Fruit fly (Drosophila melanogaster): ENCODE data around the gene CG7304.

Gene CG7304

DNA sequence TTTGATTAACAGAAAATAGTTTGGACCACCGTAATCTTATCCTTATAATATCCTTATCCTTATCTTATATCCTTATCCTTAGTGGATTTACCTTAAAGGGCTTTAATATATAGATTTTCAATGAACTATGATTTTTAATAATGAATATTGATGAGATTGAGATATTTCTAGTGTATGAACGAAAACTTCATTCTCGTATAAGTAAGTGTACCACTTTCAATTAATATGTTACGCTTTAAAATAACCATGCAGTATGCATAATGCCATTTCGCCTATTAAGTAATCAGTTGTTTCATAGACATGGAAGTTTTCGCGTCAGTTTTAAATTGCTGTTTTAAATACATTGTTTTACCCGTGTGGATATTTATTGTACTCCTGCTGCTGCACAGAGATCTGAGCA is at the start of gene CG7304:
Gene CG7304 (plus strand): TSS at position 301 of the 400 bp plus-strand sequence.
- TF ChIP-seq psq (optimal IDR thresholded peaks at IDR 0.05) (no peak), Sin3A (optimal IDR thresholded peaks at IDR 0.05) (no peak), Myc (optimal IDR thresholded peaks at IDR 0.05) (no peak), insv (optimal IDR thresholded peaks at IDR 0.05) (no peak), ttk (optimal IDR thresholded peaks at IDR 0.05) (no peak), h (optimal IDR thresholded peaks at IDR 0.05) (no peak)

DNA sequence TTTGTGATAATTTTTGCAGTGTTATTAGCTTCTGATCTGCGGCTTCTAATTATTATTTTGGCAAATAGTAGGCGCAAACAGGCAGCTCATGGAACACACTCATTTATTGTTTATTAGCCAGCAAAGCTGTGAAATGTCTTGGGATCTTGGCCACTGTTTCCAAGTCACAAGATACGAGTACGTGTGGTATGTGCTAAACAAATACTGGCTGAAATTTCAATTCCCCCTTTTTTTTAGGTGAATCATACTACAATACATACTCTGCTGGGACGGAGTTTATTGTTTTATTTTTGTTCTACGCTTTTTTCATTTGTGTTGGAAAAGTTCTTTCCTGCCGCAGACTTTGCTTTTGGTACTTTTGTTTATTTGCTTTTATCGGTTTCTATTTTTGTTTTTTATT is 48.5 kb upstream of the CG7304 start:
- TF ChIP-seq Sin3A (optimal IDR thresholded peaks at IDR 0.05) (no peak), psq (optimal IDR thresholded peaks at IDR 0.05) (no peak), ttk (optimal IDR thresholded peaks at IDR 0.05) (no peak), Myc (optimal IDR thresholded peaks at IDR 0.05) (no peak), insv (optimal IDR thresholded peaks at IDR 0.05) (no peak), h (optimal IDR thresholded peaks at IDR 0.05) (no peak)

DNA sequence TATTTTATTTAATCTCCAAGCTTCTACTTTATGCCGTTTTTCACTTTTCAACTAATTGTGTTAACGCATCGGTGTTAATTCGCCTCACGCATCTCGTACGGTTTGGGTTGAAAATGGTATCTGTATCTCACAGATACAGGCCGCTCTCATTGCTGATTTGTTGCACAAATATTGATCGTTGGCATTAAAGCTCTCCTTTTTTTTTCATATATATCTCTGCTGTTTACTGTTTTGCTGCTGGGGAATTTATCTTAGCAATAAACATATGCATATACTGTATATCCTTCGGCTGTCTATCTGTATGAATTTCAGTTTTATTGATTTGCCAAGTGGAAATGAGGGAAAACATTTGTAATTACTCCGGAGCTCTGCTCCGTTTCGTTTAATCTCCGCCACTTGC is 46.9 kb upstream of the CG7304 start:
- no peak for TF ChIP-seq Myc (optimal IDR thresholded peaks at IDR 0.05)
- no peak for TF ChIP-seq h (optimal IDR thresholded peaks at IDR 0.05)
- TF ChIP-seq insv (optimal IDR thresholded peaks at IDR 0.05) = no peak
- no peak for TF ChIP-seq psq (optimal IDR thresholded peaks at IDR 0.05)
- no peak for TF ChIP-seq Sin3A (optimal IDR thresholded peaks at IDR 0.05)
- no peak for TF ChIP-seq ttk (optimal IDR thresholded peaks at IDR 0.05)

DNA sequence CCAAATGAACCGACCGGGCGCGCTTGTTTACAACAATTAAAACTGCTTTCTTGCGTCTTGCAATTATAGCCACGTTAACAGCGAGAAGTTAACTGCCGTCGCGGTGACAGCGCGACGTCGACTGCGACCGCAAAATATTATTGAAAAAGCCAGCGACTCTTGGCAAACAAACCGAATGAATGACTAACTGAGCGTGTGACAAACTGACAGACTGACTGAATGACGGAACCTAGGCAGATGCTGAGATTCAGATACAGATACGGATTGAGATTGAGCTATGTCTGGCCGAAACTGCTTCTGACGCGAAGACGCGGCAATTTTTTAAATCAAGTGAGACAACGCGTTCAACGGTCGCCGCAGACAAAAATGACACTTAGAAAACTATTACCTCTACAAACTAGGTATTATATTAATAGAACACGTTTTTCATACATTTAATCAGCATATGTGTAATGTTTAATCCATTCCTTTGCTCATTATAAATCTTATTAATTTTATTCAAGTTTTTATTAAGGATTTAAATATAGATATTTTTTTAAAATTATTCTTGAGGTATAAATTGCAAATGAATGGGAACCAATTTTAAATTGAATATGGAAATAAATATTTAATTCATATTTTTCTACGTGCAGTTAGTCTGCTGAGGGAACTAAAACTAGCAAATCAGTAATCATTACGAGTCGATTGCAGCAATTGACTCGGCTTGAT is 45.0 kb upstream of the CG7304 start:
- TF ChIP-seq insv (optimal IDR thresholded peaks at IDR 0.05) = no peak
- TF ChIP-seq Myc (optimal IDR thresholded peaks at IDR 0.05) = no peak
- no peak for TF ChIP-seq psq (optimal IDR thresholded peaks at IDR 0.05)
- TF ChIP-seq Sin3A (optimal IDR thresholded peaks at IDR 0.05) = no peak
- TF ChIP-seq h (optimal IDR thresholded peaks at IDR 0.05) = no peak

DNA sequence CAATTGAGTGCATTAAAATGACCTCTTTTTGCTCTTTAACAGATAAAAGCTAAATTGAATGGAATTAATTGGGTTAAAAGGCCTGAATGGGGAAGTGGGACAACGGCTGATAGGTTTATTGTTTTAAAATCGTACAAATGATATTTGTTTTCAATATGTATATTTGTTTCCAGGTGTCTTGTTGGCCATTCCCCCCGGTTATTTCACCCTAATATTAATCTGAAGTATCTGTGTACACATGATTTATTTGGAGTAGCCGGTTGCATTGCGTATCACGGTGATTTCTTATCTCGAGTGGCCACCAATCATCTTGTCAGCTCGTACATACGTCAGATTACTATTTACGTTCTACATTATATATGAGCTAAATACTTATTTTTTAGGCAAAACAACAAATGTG is 43.2 kb upstream of the CG7304 start:
- no peak for TF ChIP-seq insv (optimal IDR thresholded peaks at IDR 0.05)
- no peak for TF ChIP-seq h (optimal IDR thresholded peaks at IDR 0.05)
- TF ChIP-seq Sin3A (optimal IDR thresholded peaks at IDR 0.05) = no peak
- TF ChIP-seq Myc (optimal IDR thresholded peaks at IDR 0.05) = no peak
- TF ChIP-seq ttk (optimal IDR thresholded peaks at IDR 0.05) = no peak
- no peak for TF ChIP-seq psq (optimal IDR thresholded peaks at IDR 0.05)

DNA sequence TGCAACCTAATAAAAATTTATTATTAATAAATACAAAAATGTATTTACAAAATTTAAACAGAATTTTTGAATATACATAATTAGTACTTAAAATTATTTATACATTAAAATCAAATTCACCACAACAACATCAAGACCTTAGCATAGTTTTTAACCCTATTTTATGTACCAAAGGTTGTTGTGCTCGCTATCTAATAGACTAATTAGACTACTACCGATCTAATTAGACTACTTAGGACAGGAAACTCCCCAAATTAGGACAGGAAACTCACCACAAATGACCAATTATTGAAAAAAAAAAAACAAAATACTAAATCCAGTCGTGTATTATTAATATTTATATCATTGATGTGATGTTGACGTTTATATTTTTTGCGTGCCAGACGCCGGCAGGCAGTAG is 42.5 kb upstream of the CG7304 start:
- TF ChIP-seq insv (optimal IDR thresholded peaks at IDR 0.05) (no peak), psq (optimal IDR thresholded peaks at IDR 0.05) (no peak)

DNA sequence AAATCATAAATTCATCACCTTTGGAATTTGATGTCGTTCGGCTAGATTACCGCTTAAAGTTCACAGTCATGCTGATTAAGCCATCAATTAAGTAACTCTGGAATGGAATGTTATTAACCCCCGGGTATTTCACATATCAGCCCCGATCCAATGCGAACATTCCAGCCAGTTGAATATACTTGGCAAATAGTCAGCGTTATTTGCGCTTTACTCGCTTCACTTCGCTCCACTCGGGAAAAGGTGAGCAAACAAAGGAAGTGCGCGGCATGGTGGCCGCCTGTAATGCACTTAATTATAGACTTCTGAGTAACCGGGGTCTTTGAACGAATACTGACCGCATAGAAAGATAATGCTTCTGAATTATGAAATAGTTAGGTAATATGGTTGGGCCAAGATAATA is 41.9 kb upstream of the CG7304 start:
- TF ChIP-seq Myc (optimal IDR thresholded peaks at IDR 0.05) (no peak), ttk (optimal IDR thresholded peaks at IDR 0.05) (no peak), Sin3A (optimal IDR thresholded peaks at IDR 0.05) (no peak), h (optimal IDR thresholded peaks at IDR 0.05) (no peak), psq (optimal IDR thresholded peaks at IDR 0.05) (no peak), insv (optimal IDR thresholded peaks at IDR 0.05) (no peak)

DNA sequence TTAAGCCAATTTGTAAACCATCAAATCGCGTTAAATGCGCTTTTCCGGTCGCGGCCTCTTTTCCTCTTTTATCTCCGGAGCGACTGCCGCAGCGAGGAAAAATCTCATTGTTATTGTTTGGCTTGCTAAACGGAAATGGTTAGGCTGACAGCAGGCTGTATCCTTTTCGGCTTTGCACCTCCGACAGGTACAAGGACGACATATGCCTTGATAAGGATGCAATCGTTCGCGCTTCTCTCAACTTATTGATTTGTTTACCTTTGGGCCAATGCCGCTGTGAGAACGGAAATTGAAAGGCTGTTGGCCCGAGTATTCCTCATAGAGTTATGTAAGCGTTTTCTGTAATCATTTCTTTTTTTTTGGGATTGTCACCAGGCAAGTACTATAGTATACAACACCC is 41.0 kb upstream of the CG7304 start:
- TF ChIP-seq Myc (optimal IDR thresholded peaks at IDR 0.05) (no peak), insv (optimal IDR thresholded peaks at IDR 0.05) (no peak), Sin3A (optimal IDR thresholded peaks at IDR 0.05) (no peak), psq (optimal IDR thresholded peaks at IDR 0.05) (no peak), ttk (optimal IDR thresholded peaks at IDR 0.05) (no peak), h (optimal IDR thresholded peaks at IDR 0.05) (no peak)

DNA sequence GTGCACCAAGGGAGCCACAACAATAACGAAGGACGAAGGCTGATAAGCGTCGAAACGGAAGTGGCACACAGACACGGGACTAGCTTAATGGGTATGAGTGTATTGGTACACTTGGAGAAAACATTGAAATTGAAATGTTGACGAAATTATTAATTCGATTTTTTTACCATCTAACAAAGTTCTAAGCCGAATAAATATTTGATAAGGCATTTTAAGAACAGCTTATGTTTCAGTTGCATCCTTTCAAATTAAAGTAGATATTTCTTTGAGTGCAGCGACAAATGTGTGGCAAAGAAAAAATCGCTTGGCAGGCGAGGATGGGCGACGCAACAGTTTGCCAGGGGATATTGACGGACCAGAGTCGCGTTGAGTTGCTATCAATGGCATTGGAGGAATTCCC is 39.5 kb upstream of the CG7304 start:
- TF ChIP-seq insv (optimal IDR thresholded peaks at IDR 0.05) (no peak), ttk (optimal IDR thresholded peaks at IDR 0.05) (no peak)

DNA sequence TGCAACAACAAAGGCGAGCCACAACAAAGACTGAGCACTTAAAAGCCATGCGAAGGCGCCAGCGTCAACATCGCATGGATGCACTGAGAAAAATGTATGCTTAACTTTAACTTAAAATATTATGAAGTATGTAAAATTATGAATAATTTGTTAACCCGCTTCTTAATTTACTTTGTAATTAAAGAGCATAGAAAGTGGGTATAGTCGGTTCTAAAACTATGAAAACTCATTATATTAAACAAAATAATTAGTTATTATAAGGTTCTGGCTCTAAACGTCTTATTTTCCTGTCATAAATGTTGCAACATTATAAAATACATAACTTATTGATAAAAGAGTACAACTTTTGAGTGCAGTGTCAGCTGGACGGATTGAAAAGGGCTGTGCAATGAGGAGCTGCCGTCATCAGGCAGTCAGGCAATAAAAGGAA is 37.9 kb upstream of the CG7304 start:
- no peak for TF ChIP-seq insv (optimal IDR thresholded peaks at IDR 0.05)
- TF ChIP-seq h (optimal IDR thresholded peaks at IDR 0.05) = no peak
- no peak for TF ChIP-seq ttk (optimal IDR thresholded peaks at IDR 0.05)
- TF ChIP-seq psq (optimal IDR thresholded peaks at IDR 0.05) = no peak
- no peak for TF ChIP-seq Sin3A (optimal IDR thresholded peaks at IDR 0.05)
- TF ChIP-seq Myc (optimal IDR thresholded peaks at IDR 0.05) = no peak

DNA sequence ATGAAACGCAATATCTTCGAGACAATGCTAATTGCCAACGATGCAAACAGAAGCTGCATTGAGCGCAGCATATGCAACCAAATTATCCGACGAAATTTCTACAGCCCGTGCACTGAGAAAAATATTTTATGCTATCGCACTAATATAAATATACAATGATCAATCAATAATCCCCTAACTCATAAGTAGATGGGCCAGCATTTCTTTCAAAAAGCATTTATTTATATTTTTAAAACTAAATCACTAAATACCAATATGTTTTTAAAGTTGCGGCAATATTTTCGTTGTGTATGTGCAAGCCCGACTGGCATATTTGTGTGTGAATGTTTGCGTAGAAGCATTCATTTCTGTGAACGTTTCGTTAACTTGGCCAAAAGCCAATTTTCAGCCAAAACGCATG is 33.3 kb upstream of the CG7304 start:
- TF ChIP-seq Sin3A (optimal IDR thresholded peaks at IDR 0.05) (no peak), insv (optimal IDR thresholded peaks at IDR 0.05) (no peak), psq (optimal IDR thresholded peaks at IDR 0.05) (no peak), h (optimal IDR thresholded peaks at IDR 0.05) (no peak), Myc (optimal IDR thresholded peaks at IDR 0.05) (no peak), ttk (optimal IDR thresholded peaks at IDR 0.05) (no peak)

DNA sequence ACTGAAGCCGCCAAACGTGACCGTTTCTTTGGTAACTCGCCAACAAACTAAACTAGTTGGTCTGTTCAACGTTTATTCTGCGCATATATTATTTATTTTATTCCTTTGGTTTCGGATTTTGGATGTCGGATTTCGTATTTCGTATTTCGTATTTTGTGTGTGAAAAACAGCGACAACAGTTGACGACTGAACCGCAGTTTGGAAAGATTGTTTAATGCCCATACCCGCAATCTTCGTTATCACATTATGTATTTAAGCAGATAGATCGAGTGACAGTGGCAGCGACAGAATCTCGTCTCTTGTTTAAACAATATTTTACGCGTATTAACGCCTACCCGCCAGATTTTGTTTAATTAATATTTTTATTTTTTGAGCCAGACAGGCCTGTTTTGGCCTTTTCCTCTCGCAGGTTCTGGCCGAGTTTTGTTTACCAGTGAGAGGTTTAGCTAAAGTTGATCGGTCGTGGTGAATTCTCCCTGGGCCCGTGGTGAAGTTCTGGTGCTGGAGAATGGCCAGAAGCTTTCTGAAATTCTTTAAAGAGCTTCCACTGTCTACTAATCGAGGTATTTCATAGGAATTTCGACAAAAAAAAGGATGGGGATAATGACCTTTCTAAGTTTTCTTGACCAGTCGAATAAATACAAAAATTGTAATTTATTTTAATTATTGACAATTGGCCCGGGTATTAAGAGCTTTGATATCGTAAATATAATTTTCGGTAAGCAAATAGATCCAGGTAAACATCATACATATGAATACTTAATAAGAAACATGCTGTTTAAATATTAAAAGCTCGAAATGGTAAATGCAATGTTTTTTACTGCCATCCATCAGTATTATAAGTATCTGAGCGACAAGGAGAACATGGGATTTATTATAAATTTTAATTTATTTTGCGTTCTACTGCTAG is 31.6 kb upstream of the CG7304 start, which contains the start of the genes comm3 and CG43083:
Gene comm3 (minus strand): TSS at position 51 of the 910 bp plus-strand sequence.
Gene CG43083 (plus strand): TSS at position 860 of the 910 bp plus-strand sequence.
- no peak for TF ChIP-seq insv (optimal IDR thresholded peaks at IDR 0.05)

DNA sequence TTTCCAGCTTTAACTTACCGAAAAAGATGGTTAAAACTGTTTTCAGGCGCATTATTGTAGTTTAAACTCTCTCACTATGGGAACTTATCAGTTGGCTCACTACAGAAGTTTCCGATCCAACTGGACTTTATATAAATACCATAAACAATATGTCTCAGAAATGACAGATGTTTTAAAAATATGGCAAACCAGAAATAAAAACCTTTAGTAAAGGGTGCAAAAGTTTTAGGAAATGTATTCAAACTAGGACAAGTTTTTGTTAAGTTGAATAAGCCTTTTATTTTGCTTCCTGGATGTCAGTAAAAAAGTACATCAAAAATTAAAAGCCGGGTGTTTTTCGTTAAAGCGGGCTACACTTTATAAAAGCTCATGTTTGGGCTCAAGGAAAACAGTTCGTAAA is 30.0 kb upstream of the CG7304 start, which contains the start of the genes Eig71Ea and Eig71Eb:
Gene Eig71Ea (minus strand): TSS at position 101 of the 400 bp plus-strand sequence.
Gene Eig71Eb (plus strand): TSS at position 376 of the 400 bp plus-strand sequence.
- no peak for TF ChIP-seq ttk (optimal IDR thresholded peaks at IDR 0.05)
- TF ChIP-seq insv (optimal IDR thresholded peaks at IDR 0.05) = no peak
- TF ChIP-seq psq (optimal IDR thresholded peaks at IDR 0.05) = no peak
- no peak for TF ChIP-seq h (optimal IDR thresholded peaks at IDR 0.05)
- TF ChIP-seq Myc (optimal IDR thresholded peaks at IDR 0.05) = no peak
- no peak for TF ChIP-seq Sin3A (optimal IDR thresholded peaks at IDR 0.05)

Data from Kc167 (cell line).